Fruit fly (Drosophila melanogaster) whole organism, embryonic: ENCODE data around the gene Alp13.

Experiments
- Antp ChIP-seq: fragments of 200-800 bp; sonication (Bioruptor generic); optimal IDR thresholded peaks from 3 replicates; lab custom pipeline; 2016; ENCODE audit warnings: missing biosample characterization, missing genetic modification characterization
- CG10147 ChIP-seq: fragments of 200-800 bp; sonication (Bioruptor generic); optimal IDR thresholded peaks from 2 replicates; lab custom pipeline; 2019; ENCODE audit warnings: missing biosample characterization, mild to moderate bottlenecking, missing genetic modification characterization, moderate library complexity
- CG11093 ChIP-seq: fragments of 200-800 bp; sonication (Bioruptor generic); IDR thresholded peaks from 3 replicates; pipeline ENCODE4 v1.3.6; 2022; ENCODE audit warnings: missing biosample characterization, missing genetic modification characterization
- CG12299 ChIP-seq: fragments of 200-800 bp; sonication (Bioruptor generic); optimal IDR thresholded peaks from 2 replicates; lab custom pipeline; 2018; ENCODE audit warnings: missing biosample characterization, mild to moderate bottlenecking, missing genetic modification characterization
- CG13296 ChIP-seq: fragments of 200-800 bp; sonication (Bioruptor generic); optimal IDR thresholded peaks from 3 replicates; lab custom pipeline; 2018; ENCODE audit warnings: missing biosample characterization, mild to moderate bottlenecking, missing genetic modification characterization
- CG14441 ChIP-seq: fragments of 200-800 bp; sonication (Bioruptor generic); IDR thresholded peaks from 2 replicates; pipeline ENCODE4 v1.3.6; 2022; ENCODE audit warnings: missing biosample characterization, missing genetic modification characterization
- CG15073 ChIP-seq: fragments of 200-800 bp; sonication (Bioruptor generic); optimal IDR thresholded peaks from 2 replicates; lab custom pipeline; 2016; ENCODE audit warnings: missing biosample characterization, missing genetic modification characterization
- CG15479 ChIP-seq: fragments of 200-800 bp; sonication (Bioruptor generic); optimal IDR thresholded peaks from 3 replicates; lab custom pipeline; 2019; ENCODE audit warnings: missing biosample characterization, mild to moderate bottlenecking, missing genetic modification characterization, moderate library complexity
- CG17186 ChIP-seq: fragments of 200-800 bp; sonication (Bioruptor generic); optimal IDR thresholded peaks from 3 replicates; lab custom pipeline; 2017; ENCODE audit warnings: missing biosample characterization, missing genetic modification reagents, missing genetic modification characterization
- CG17359 ChIP-seq: fragments of 200-800 bp; sonication (Bioruptor generic); optimal IDR thresholded peaks from 3 replicates; lab custom pipeline; 2018; ENCODE audit warnings: missing biosample characterization, mild to moderate bottlenecking, missing genetic modification characterization, moderate library complexity
- CG17612 ChIP-seq: fragments of 200-800 bp; sonication (Bioruptor generic); IDR thresholded peaks from 2 replicates; pipeline ENCODE4 v1.3.6; 2022; ENCODE audit warnings: missing biosample characterization, missing genetic modification characterization
- CG17829 ChIP-seq: fragments of 200-800 bp; optimal IDR thresholded peaks from 2 replicates; lab custom pipeline; 2019; ENCODE audit warnings: missing biosample characterization, mild to moderate bottlenecking, missing genetic modification characterization, moderate library complexity
- CG1832 ChIP-seq: fragments of 200-800 bp; sonication (Bioruptor generic); optimal IDR thresholded peaks from 2 replicates; lab custom pipeline; 2017; ENCODE audit warnings: missing biosample characterization, mild to moderate bottlenecking, missing genetic modification characterization, inconsistent platforms
- CG30020 ChIP-seq: fragments of 200-800 bp; optimal IDR thresholded peaks from 2 replicates; lab custom pipeline; 2019; ENCODE audit warnings: missing biosample characterization, mild to moderate bottlenecking, missing genetic modification characterization, moderate library complexity
- CG30403 ChIP-seq: fragments of 200-800 bp; sonication (Bioruptor generic); optimal IDR thresholded peaks from 3 replicates; lab custom pipeline; 2016; ENCODE audit warnings: missing biosample characterization, missing genetic modification characterization
- CG3838 ChIP-seq: fragments of 200-800 bp; sonication (Bioruptor generic); optimal IDR thresholded peaks from 3 replicates; lab custom pipeline; 2016; ENCODE audit warnings: missing biosample characterization, missing genetic modification characterization
- CTCF ChIP-seq: fragments of 200-800 bp; sonication (Bioruptor generic); optimal IDR thresholded peaks from 2 replicates; lab custom pipeline; 2017; ENCODE audit warnings: missing biosample characterization, mild to moderate bottlenecking, missing genetic modification characterization, moderate library complexity
- CrebB ChIP-seq: fragments of 200-800 bp; sonication (Bioruptor generic); optimal IDR thresholded peaks from 3 replicates; lab custom pipeline; 2018; ENCODE audit warnings: missing biosample characterization, mild to moderate bottlenecking, missing genetic modification characterization
- D19A ChIP-seq: fragments of 200-800 bp; optimal IDR thresholded peaks from 3 replicates; lab custom pipeline; 2019; ENCODE audit warnings: missing biosample characterization, mild to moderate bottlenecking, missing genetic modification characterization, moderate library complexity
- Dad ChIP-seq: fragments of 200-800 bp; sonication (Bioruptor generic); optimal IDR thresholded peaks from 3 replicates; lab custom pipeline; 2016; ENCODE audit warnings: missing biosample characterization, missing genetic modification characterization
- Dek ChIP-seq: fragments of 200-800 bp; sonication (Bioruptor generic); optimal IDR thresholded peaks from 3 replicates; lab custom pipeline; 2019; ENCODE audit warnings: missing biosample characterization, mild to moderate bottlenecking, missing genetic modification characterization, moderate library complexity
- Elba2 ChIP-seq: fragments of 200-800 bp; sonication (Bioruptor generic); optimal IDR thresholded peaks from 3 replicates; lab custom pipeline; 2016; ENCODE audit warnings: missing biosample characterization, missing genetic modification characterization
- Fer2 ChIP-seq: fragments of 200-800 bp; sonication (Bioruptor generic); optimal IDR thresholded peaks from 2 replicates; lab custom pipeline; 2018; ENCODE audit warnings: missing biosample characterization, mild to moderate bottlenecking, missing genetic modification characterization, moderate library complexity
- GATAe ChIP-seq: fragments of 200-800 bp; sonication (Bioruptor generic); conservative IDR thresholded peaks from 2 replicates; pipeline ENCODE4 v1.3.6; 2022; ENCODE audit warnings: missing biosample characterization, missing genetic modification characterization
- Myb ChIP-seq: fragments of 200-800 bp; sonication (Bioruptor generic); optimal IDR thresholded peaks from 2 replicates; lab custom pipeline; 2016; ENCODE audit warnings: missing biosample characterization, missing genetic modification characterization
- NC2β ChIP-seq: fragments of 200-800 bp; sonication (Bioruptor generic); optimal IDR thresholded peaks from 2 replicates; lab custom pipeline; 2016; ENCODE audit warnings: missing biosample characterization, missing genetic modification characterization
- Nf-YA ChIP-seq: fragments of 200-800 bp; sonication (Bioruptor generic); IDR thresholded peaks from 2 replicates; pipeline ENCODE4 v1.3.6; 2022; ENCODE audit warnings: missing biosample characterization, missing genetic modification characterization
- Ptx1 ChIP-seq: fragments of 200-800 bp; sonication (Bioruptor generic); IDR thresholded peaks from 2 replicates; pipeline ENCODE4 v1.3.6; 2022; ENCODE audit warnings: missing biosample characterization, missing genetic modification characterization
- Rx ChIP-seq: fragments of 200-800 bp; sonication (Bioruptor generic); IDR thresholded peaks from 2 replicates; pipeline ENCODE4 v1.3.6; 2022; ENCODE audit warnings: missing biosample characterization, missing genetic modification characterization
- az2 ChIP-seq: fragments of 200-800 bp; sonication (Bioruptor generic); optimal IDR thresholded peaks from 3 replicates; lab custom pipeline; 2016; ENCODE audit warnings: missing biosample characterization, missing genetic modification characterization
- btn ChIP-seq: fragments of 200-800 bp; sonication (Bioruptor generic); optimal IDR thresholded peaks from 2 replicates; lab custom pipeline; 2016; ENCODE audit warnings: missing biosample characterization, missing genetic modification characterization
- cg ChIP-seq: fragments of 200-800 bp; sonication (Bioruptor generic); optimal IDR thresholded peaks from 3 replicates; lab custom pipeline; 2019; ENCODE audit warnings: missing biosample characterization, mild to moderate bottlenecking, missing genetic modification characterization, moderate library complexity
- chm ChIP-seq: fragments of 200-800 bp; sonication (Bioruptor generic); IDR thresholded peaks from 2 replicates; pipeline ENCODE4 v1.3.6; 2022; ENCODE audit warnings: missing biosample characterization, missing genetic modification characterization
- crol ChIP-seq: fragments of 200-800 bp; sonication (Bioruptor generic); IDR thresholded peaks from 2 replicates; pipeline ENCODE4 v1.3.6; 2022; ENCODE audit warnings: missing biosample characterization, missing genetic modification characterization
- cwo ChIP-seq: fragments of 200-800 bp; sonication (Bioruptor generic); optimal IDR thresholded peaks from 3 replicates; lab custom pipeline; 2017; ENCODE audit warnings: missing biosample characterization, missing genetic modification characterization, mild to moderate bottlenecking, moderate library complexity, missing genetic modification reagents
- ems ChIP-seq: fragments of 200-800 bp; sonication (Bioruptor generic); optimal IDR thresholded peaks from 3 replicates; lab custom pipeline; 2016; ENCODE audit warnings: missing biosample characterization, missing genetic modification characterization
- grn ChIP-seq: fragments of 200-800 bp; sonication (Bioruptor generic); optimal IDR thresholded peaks from 3 replicates; lab custom pipeline; 2017; ENCODE audit warnings: missing biosample characterization, missing genetic modification characterization
- h ChIP-seq: fragments of >200 bp; optimal IDR thresholded peaks from 2 replicates; lab custom pipeline; 2017
- lola ChIP-seq, 3 experiments: fragments of >200 bp in 2 of 3; fragments of 200-800 bp in 1 of 3; sonication (Bioruptor generic) in 1 of 3; optimal IDR thresholded peaks; 2 replicates each; lab custom pipeline; 2017 to 2019; ENCODE audit warnings: missing biosample characterization in 3 of 3, missing genetic modification characterization in 3 of 3, mild to moderate bottlenecking in 1 of 3, moderate library complexity in 1 of 3
- nerfin-2 ChIP-seq: fragments of 200-800 bp; sonication (Bioruptor generic); IDR thresholded peaks from 2 replicates; pipeline ENCODE4 v1.3.6; 2022; ENCODE audit warnings: missing biosample characterization, missing genetic modification characterization; ENCODE audit not compliant: partially characterized antibody
- onecut ChIP-seq: fragments of 200-800 bp; sonication (Bioruptor generic); IDR thresholded peaks from 2 replicates; pipeline ENCODE4 v1.3.6; 2022; ENCODE audit warnings: missing biosample characterization, missing genetic modification characterization
- phol ChIP-seq: fragments of 200-800 bp; sonication (Bioruptor generic); optimal IDR thresholded peaks from 3 replicates; lab custom pipeline; 2018; ENCODE audit warnings: missing biosample characterization, mild to moderate bottlenecking, missing genetic modification characterization, moderate library complexity
- sd ChIP-seq: fragments of 200-800 bp; sonication (Bioruptor generic); optimal IDR thresholded peaks from 3 replicates; lab custom pipeline; 2018; ENCODE audit warnings: missing biosample characterization, mild to moderate bottlenecking, missing genetic modification characterization, moderate library complexity
- sens-2 ChIP-seq: fragments of 200-800 bp; sonication (Bioruptor generic); IDR thresholded peaks from 2 replicates; pipeline ENCODE4 v1.3.6; 2022; ENCODE audit warnings: missing biosample characterization, missing genetic modification characterization
- seq ChIP-seq: fragments of 200-800 bp; sonication (Bioruptor generic); IDR thresholded peaks from 2 replicates; pipeline ENCODE4 v1.3.6; 2022; ENCODE audit warnings: missing biosample characterization, missing genetic modification characterization
- sr ChIP-seq: fragments of 200-800 bp; sonication (Bioruptor generic); IDR thresholded peaks from 3 replicates; pipeline ENCODE4 v1.3.6; 2022; ENCODE audit warnings: missing biosample characterization, missing genetic modification characterization
- ssp ChIP-seq: fragments of 200-800 bp; sonication (Bioruptor generic); IDR thresholded peaks from 2 replicates; pipeline ENCODE4 v1.3.6; 2022; ENCODE audit warnings: missing biosample characterization, missing genetic modification characterization
- tna ChIP-seq: fragments of 200-800 bp; sonication (Bioruptor generic); IDR thresholded peaks from 2 replicates; pipeline ENCODE4 v1.3.6; 2022; ENCODE audit warnings: missing biosample characterization, missing genetic modification characterization; ENCODE audit not compliant: partially characterized antibody
- wek ChIP-seq: fragments of 200-800 bp; sonication (Bioruptor generic); optimal IDR thresholded peaks from 3 replicates; lab custom pipeline; 2018; ENCODE audit warnings: missing biosample characterization, mild to moderate bottlenecking, missing genetic modification characterization, moderate library complexity
- z ChIP-seq: fragments of 200-800 bp; sonication (Bioruptor generic); IDR thresholded peaks from 3 replicates; pipeline ENCODE4 v1.3.6; 2022; ENCODE audit warnings: missing biosample characterization, missing genetic modification characterization

The Alp13 gene

DNA sequence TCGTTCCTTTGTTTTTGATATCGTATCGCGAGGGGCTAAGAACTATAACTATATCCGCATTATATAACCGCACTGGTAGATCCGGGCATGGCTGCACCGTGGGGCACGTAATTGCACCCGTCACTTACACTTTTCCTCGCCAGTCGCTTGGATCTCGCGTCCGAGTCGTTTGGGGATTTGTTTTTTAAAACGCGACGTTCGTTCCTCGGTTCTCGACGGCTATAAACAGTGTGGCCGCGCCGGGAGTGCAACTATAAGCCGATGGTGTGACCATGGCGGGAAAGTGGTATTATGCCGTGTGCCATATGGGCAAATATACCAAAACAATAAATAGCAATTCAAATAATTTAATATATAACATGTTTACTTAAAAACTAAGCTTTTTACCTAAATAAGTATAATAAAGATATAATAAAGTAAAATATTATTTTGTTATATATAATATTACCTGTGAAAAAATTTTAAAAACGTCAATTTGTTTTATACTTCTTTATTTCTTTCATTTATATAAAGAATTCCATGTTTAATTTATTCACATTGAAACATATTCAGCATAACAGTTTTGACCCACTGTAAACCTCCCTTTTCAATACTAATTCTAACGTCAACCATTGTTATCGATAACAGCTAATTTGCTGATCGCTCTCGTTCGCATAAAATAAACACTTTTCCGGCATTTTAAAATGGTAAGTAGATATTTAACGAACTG lies 32.4 kb downstream of the Alp13 start, which contains the start of the genes Mical and CG3909 (continued):
- TF ChIP-seq h (lab: Kevin White, UChicago) (no peak), seq (GFP tag; lab: Robert Waterston, UW) (peak; percentile 83), CG17186 (GFP tag; lab: Kevin White, UChicago) (peak; percentile 13), CG3838 (peak; percentile 6), Antp (GFP tag; lab: Kevin White, UChicago) (peak; percentile 31), CG10147 (peak; percentile 65), ssp (GFP tag; lab: Robert Waterston, UW) (peak; percentile 83), CG13296 (GFP tag; lab: Kevin White, UChicago) (peak; percentile 88), CG30020 (tag; lab: Kevin White, UChicago) (peak; percentile 81), btn (GFP tag; lab: Kevin White, UChicago) (no peak), phol (tag; lab: Kevin White, UChicago) (peak; percentile 92), CTCF (GFP tag; lab: Kevin White, UChicago) (peak; percentile 33), NC2β (peak; percentile 12), CG11093 (GFP tag; lab: Robert Waterston, UW) (peak; percentile 69; the same call in 2 of the 3 replicates), Rx (GFP tag; lab: Robert Waterston, UW) (peak; percentile 58; the same call in 1 of the 2 replicates), sd (tag; lab: Kevin White, UChicago) (peak; percentile 78), Dad (GFP tag; lab: Kevin White, UChicago) (no peak), Nf-YA (GFP tag; lab: Robert Waterston, UW) (peak; percentile 78), GATAe (GFP tag; lab: Robert Waterston, UW) (no peak), CrebB (tag; lab: Kevin White, UChicago) (peak; percentile 5), Fer2 (peak; percentile 83), CG14441 (GFP tag; lab: Robert Waterston, UW) (peak; percentile 86), cwo (GFP tag; lab: Kevin White, UChicago) (peak; percentile 67), CG1832 (no peak), Ptx1 (peak; percentile 93)

DNA sequence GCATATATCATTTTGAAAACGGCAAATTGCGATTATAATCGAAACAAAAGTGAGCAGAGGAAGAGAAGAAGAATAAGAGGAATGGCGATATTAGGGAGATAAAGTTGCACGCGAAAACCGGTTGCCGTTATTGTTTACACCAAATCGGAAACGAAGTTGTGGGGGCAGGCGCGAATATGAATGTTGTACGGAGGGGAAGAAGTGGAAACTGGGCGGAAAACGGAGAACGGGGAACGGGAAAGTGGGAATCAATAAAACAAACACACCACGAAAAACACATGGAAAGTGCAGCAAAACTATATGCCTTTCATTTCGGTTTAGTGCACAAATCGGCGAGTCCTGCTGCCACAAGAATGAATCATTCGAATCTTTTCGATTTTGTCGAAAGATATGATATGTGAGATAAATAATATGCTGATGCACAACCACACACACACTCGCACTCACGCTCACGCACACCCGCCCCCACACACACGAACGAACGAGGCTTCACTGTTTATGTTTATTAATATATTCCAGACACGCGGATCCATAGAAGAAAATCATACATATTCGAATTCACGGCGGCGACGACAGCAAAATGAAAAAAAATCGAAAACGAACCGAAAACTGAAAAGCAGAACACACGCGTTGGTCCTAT lies 33.0 kb downstream of the Alp13 start:
- no peak for TF ChIP-seq wek
- TF ChIP-seq grn (GFP tag; lab: Kevin White, UChicago), result peak; percentile 3
- no peak for TF ChIP-seq CG30403 (GFP tag; lab: Kevin White, UChicago)
- TF ChIP-seq Myb (GFP tag; lab: Kevin White, UChicago), result no peak
- TF ChIP-seq nerfin-2, result peak; percentile 10; the same call in 1 of the 2 replicates
- TF ChIP-seq chm (GFP tag; lab: Robert Waterston, UW), result no peak
- 0 out of 2 replicates have a peak, but pooled peaks have one; percentile 10 for TF ChIP-seq tna (GFP tag; lab: Robert Waterston, UW)
- TF ChIP-seq sens-2 (GFP tag; lab: Robert Waterston, UW), result no peak
- no peak for TF ChIP-seq CG15073
- TF ChIP-seq CG17829, result no peak
- TF ChIP-seq cg (GFP tag; lab: Kevin White, UChicago), result peak; percentile 70
- no peak for TF ChIP-seq Dek (tag; lab: Kevin White, UChicago)
- TF ChIP-seq onecut (GFP tag; lab: Robert Waterston, UW), result peak; percentile 66
- no peak for TF ChIP-seq CG17359 (tag; lab: Kevin White, UChicago)
- no peak for TF ChIP-seq az2 (GFP tag; lab: Kevin White, UChicago)
- TF ChIP-seq ems (GFP tag; lab: Kevin White, UChicago), result no peak
- TF ChIP-seq NC2β, result no peak
- TF ChIP-seq sr, result peak; percentile 89
- no peak for TF ChIP-seq CG12299 (tag; lab: Kevin White, UChicago)
- TF ChIP-seq crol, result peak; percentile 80
- no peak for TF ChIP-seq D19A (tag; lab: Kevin White, UChicago)
- no peak for TF ChIP-seq lola (GFP tag; optimal IDR thresholded peaks at IDR 0.05; lab: Kevin White, UChicago)
- TF ChIP-seq CG17612 (GFP tag; lab: Robert Waterston, UW), result no peak
- TF ChIP-seq z, result no peak
- TF ChIP-seq Elba2 (GFP tag; lab: Kevin White, UChicago), result no peak
- no peak for TF ChIP-seq CG15479 (GFP tag; lab: Kevin White, UChicago)
